Worm (Caenorhabditis elegans) whole organism, young adult: ENCODE data around the gene F59B10.5.
"Not testable (repeated sequence)": the region's sequence is repeated elsewhere in the genome, so short reads cannot be mapped to it uniquely, and the experiment has no call there.

Experiments used
- F57C9.4 ChIP-seq: sonication (generic microtip); optimal IDR thresholded peaks from 2 replicates; lab custom pipeline; 2017; ENCODE audit warnings: mild to moderate bottlenecking, missing genetic modification characterization, missing compliant biosample characterization
- nhr-27 ChIP-seq: fragments of 200-800 bp; sonication (Bioruptor generic); optimal IDR thresholded peaks from 2 replicates; lab custom pipeline; 2018; ENCODE audit warnings: mild to moderate bottlenecking, missing genetic modification characterization, moderate library complexity, missing compliant biosample characterization

ce11 chrII:10557582-10557981, 34.1 kb upstream of the F59B10.5 start:
- TF ChIP-seq nhr-27, F57C9.4 (tag; lab: Kevin White, UChicago): not testable (repeated sequence)
